Worm (Caenorhabditis elegans): ENCODE measurements around the gene C11D2.7.
A peak's percentile ranks its signal among the peaks of the same experiment; 100 is the strongest.

The C11D2.7 gene

ce11 chrIV:6172959-6173358 lies 17.8 kb upstream of the C11D2.7 start:
- no peak for TF ChIP-seq K09A11.1 (tag; optimal IDR thresholded peaks at IDR 0.05; ENCODE audit: insufficient read depth)
- TF ChIP-seq unc-42 (tag; optimal IDR thresholded peaks at IDR 0.05): peak; percentile 24

ce11 chrIV:6165787-6166186 lies 10.6 kb upstream of the C11D2.7 start:
- TF ChIP-seq madf-2 (tag; optimal IDR thresholded peaks at IDR 0.05): no peak
- no peak for TF ChIP-seq ceh-24 (tag; optimal IDR thresholded peaks at IDR 0.05)
- TF ChIP-seq ceh-19 (GFP tag; optimal IDR thresholded peaks at IDR 0.05): no peak
- no peak for TF ChIP-seq ttx-3 (tag; optimal IDR thresholded peaks at IDR 0.05)
- TF ChIP-seq ama-1 (optimal IDR thresholded peaks at IDR 0.05): no peak
- no peak for TF ChIP-seq ceh-48 (tag; optimal IDR thresholded peaks at IDR 0.05)
- no peak for TF ChIP-seq ceh-34 (tag; optimal IDR thresholded peaks at IDR 0.05)
- TF ChIP-seq nfya-1 (tag; optimal IDR thresholded peaks at IDR 0.05): no peak
- TF ChIP-seq C38D4.7 (GFP tag; optimal IDR thresholded peaks at IDR 0.05): no peak

- no peak for TF ChIP-seq ttx-3 (tag; optimal IDR thresholded peaks at IDR 0.05)
- TF ChIP-seq fkh-6 (tag; optimal IDR thresholded peaks at IDR 0.05): no peak
- peak; percentile 63 for TF ChIP-seq nfya-1 (tag; optimal IDR thresholded peaks at IDR 0.05)
These were observed 4.4 kb upstream of the C11D2.7 start for ce11 chrIV:6159616-6160015.

- TF ChIP-seq sox-4 (tag; optimal IDR thresholded peaks at IDR 0.05) (no peak), sdc-2 (tag; optimal IDR thresholded peaks at IDR 0.05) (no peak), madf-2 (tag; optimal IDR thresholded peaks at IDR 0.05) (no peak), ceh-6 (GFP tag; optimal IDR thresholded peaks at IDR 0.05) (no peak), che-1 (tag; optimal IDR thresholded peaks at IDR 0.05) (no peak)
These were observed 1.6 kb upstream of the C11D2.7 start, which contains the start of gene C11D2.4 for ce11 chrIV:6156833-6157232. TSS of gene C11D2.4 (minus strand) at chrIV:6156960.

ce11 chrIV:6151513-6151912 lies 3.7 kb downstream of the C11D2.7 start, which contains the start of gene C11D2.3:
TSS of gene C11D2.3 (plus strand) at chrIV:6151813.
- no peak for TF ChIP-seq ceh-2 (tag; optimal IDR thresholded peaks at IDR 0.05)
- no peak for TF ChIP-seq nhr-11 (tag; optimal IDR thresholded peaks at IDR 0.05)
- TF ChIP-seq ttx-3 (tag; optimal IDR thresholded peaks at IDR 0.05): no peak
- no peak for TF ChIP-seq rnt-1 (tag; optimal IDR thresholded peaks at IDR 0.05)
- no peak for TF ChIP-seq sox-4 (tag; optimal IDR thresholded peaks at IDR 0.05)
- no peak for TF ChIP-seq F13H6.1 (tag; optimal IDR thresholded peaks at IDR 0.05)
- no peak for TF ChIP-seq sox-2 (GFP tag; IDR thresholded peaks at IDR 0.05)
- TF ChIP-seq ceh-24 (tag; optimal IDR thresholded peaks at IDR 0.05): no peak
- TF ChIP-seq pag-3 (tag; optimal IDR thresholded peaks at IDR 0.05; ENCODE audit: borderline replicate concordance): no peak
- TF ChIP-seq dmd-4 (tag; optimal IDR thresholded peaks at IDR 0.05; ENCODE audit: borderline replicate concordance): no peak
- no peak for TF ChIP-seq unc-3 (GFP tag; conservative IDR thresholded peaks at IDR 0.05)
- TF ChIP-seq unc-3 (tag; optimal IDR thresholded peaks at IDR 0.05): no peak
- TF ChIP-seq K02D7.2 (tag; optimal IDR thresholded peaks at IDR 0.05): no peak
- TF ChIP-seq T23F11.4 (GFP tag; optimal IDR thresholded peaks at IDR 0.05): no peak
- TF ChIP-seq C38D4.7 (GFP tag; optimal IDR thresholded peaks at IDR 0.05): no peak
- no peak for TF ChIP-seq mec-3 (tag; optimal IDR thresholded peaks at IDR 0.05; ENCODE audit: borderline replicate concordance)
- TF ChIP-seq Y22D7AL.16 (tag; optimal IDR thresholded peaks at IDR 0.05): no peak
- no peak for TF ChIP-seq ets-4 (tag; optimal IDR thresholded peaks at IDR 0.05)
- no peak for TF ChIP-seq fkh-10 (GFP tag; optimal IDR thresholded peaks at IDR 0.05)

ce11 chrIV:6149359-6149758 lies 5.8 kb downstream of the C11D2.7 start:
- TF ChIP-seq ztf-16 (tag; optimal IDR thresholded peaks at IDR 0.05): no peak
